Worm (Caenorhabditis elegans): ENCODE results near the gene VZK822L.2.

DNA sequence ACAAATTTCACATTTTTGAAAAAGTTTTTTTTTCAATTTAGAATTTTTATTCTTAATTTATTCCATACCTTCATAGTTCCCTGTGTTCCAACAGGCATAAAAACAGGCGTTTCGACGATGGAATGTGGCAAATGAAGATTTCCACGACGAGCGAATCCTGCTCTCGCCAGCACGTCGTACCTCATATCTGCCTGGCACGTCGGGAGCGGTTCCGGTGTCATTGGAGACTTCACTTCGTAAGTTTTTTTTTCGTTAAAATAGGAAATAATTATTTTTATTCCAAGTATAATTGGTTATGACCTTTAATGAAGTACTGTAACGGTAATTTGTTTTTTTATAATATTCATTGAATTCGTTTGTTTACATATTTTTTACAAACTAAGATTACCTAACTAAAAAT, 47.8 kb downstream of the VZK822L.2 start, which contains the start of gene tgt-1:
- TF ChIP-seq ama-1 (optimal IDR thresholded peaks at IDR 0.05): no peak
- TF ChIP-seq nhr-12 (tag; optimal IDR thresholded peaks at IDR 0.05): no peak
- TF ChIP-seq fos-1 (tag; optimal IDR thresholded peaks at IDR 0.05): no peak
- no peak for TF ChIP-seq pha-4 (tag; optimal IDR thresholded peaks at IDR 0.05)
- TF ChIP-seq mdl-1 (tag; optimal IDR thresholded peaks at IDR 0.05): no peak
- no peak for TF ChIP-seq ztf-4 (tag; optimal IDR thresholded peaks at IDR 0.05)
